Worm (Caenorhabditis elegans) whole organism, L1 larva: ENCODE results near the gene lys-2.
A peak's percentile ranks its signal among the peaks of the same experiment; 100 is the strongest.

Experiments used
- aha-1 ChIP-seq: fragments of 150-350 bp; optimal IDR thresholded peaks from 2 replicates; lab custom pipeline; 2014; ENCODE audit warnings: missing biosample characterization, missing genetic modification characterization
- aly-2 ChIP-seq: fragments of 150-350 bp; optimal IDR thresholded peaks from 2 replicates; lab custom pipeline; 2014; ENCODE audit warnings: missing biosample characterization, missing genetic modification characterization
- blmp-1 ChIP-seq: fragments of 150-350 bp; optimal IDR thresholded peaks from 2 replicates; lab custom pipeline; 2014; ENCODE audit warnings: missing biosample characterization, missing genetic modification characterization
- ceh-8 ChIP-seq: fragments of 200-800 bp; sonication (Bioruptor generic); optimal IDR thresholded peaks from 2 replicates; lab custom pipeline; 2018; ENCODE audit warnings: mild to moderate bottlenecking, missing genetic modification characterization, moderate library complexity, missing compliant biosample characterization
- ceh-90 ChIP-seq: sonication (generic microtip); optimal IDR thresholded peaks from 2 replicates; lab custom pipeline; 2016; ENCODE audit warnings: missing genetic modification characterization, missing compliant biosample characterization
- dpl-1 ChIP-seq, 3 experiments: fragments of 150-350 bp in 2 of 3; sonication (generic microtip) in 1 of 3; optimal IDR thresholded peaks; 2 replicates each; lab custom pipeline; 2014 to 2017; ENCODE audit warnings: missing biosample characterization in 3 of 3, missing genetic modification characterization in 3 of 3, missing genetic modification reagents in 3 of 3
- dsc-1 ChIP-seq: sonication (generic microtip); optimal IDR thresholded peaks from 2 replicates; lab custom pipeline; 2016; ENCODE audit warnings: mild to moderate bottlenecking, missing genetic modification characterization, missing compliant biosample characterization
- efl-1 ChIP-seq, 4 experiments: fragments of 150-350 bp; optimal IDR thresholded peaks in 3 of 4; peaks in 1 of 4; 1 replicate in 1 of 4; 2 replicates in 3 of 4; lab custom pipeline; 2014; ENCODE audit warnings: missing biosample characterization in 2 of 4, missing genetic modification characterization in 2 of 4, missing genetic modification reagents in 2 of 4
- efl-3 ChIP-seq: fragments of 200-800 bp; sonication (Bioruptor generic); optimal IDR thresholded peaks from 2 replicates; lab custom pipeline; 2018; ENCODE audit warnings: mild to moderate bottlenecking, missing genetic modification characterization, missing compliant biosample characterization
- fkh-10 ChIP-seq: sonication (generic microtip); optimal IDR thresholded peaks from 2 replicates; lab custom pipeline; 2017; ENCODE audit warnings: missing biosample characterization, missing genetic modification reagents, missing genetic modification characterization
- fkh-8 ChIP-seq: sonication (generic microtip); optimal IDR thresholded peaks from 2 replicates; lab custom pipeline; 2016; ENCODE audit warnings: mild to moderate bottlenecking, missing genetic modification characterization, missing compliant biosample characterization
- hlh-17 ChIP-seq: fragments of 200-800 bp; sonication (Bioruptor generic); optimal IDR thresholded peaks from 2 replicates; lab custom pipeline; 2018; ENCODE audit warnings: missing genetic modification characterization, mild to moderate bottlenecking, missing compliant biosample characterization, moderate library complexity, borderline replicate concordance
- isw-1 ChIP-seq: fragments of 200-800 bp; sonication (Bioruptor generic); IDR thresholded peaks from 2 replicates; pipeline ENCODE4 v1.3.6; 2022; ENCODE audit warnings: missing genetic modification characterization, missing compliant biosample characterization
- jun-1 ChIP-seq: fragments of 150-350 bp; optimal IDR thresholded peaks from 2 replicates; lab custom pipeline; 2014; ENCODE audit warnings: missing biosample characterization, missing genetic modification reagents, missing genetic modification characterization
- lin-15B ChIP-seq: fragments of 150-350 bp; sonication (generic microtip); optimal IDR thresholded peaks from 3 replicates; lab custom pipeline; 2014; ENCODE audit warnings: missing biosample characterization, missing genetic modification characterization
- lin-35 ChIP-seq, 2 experiments: fragments of 150-350 bp; optimal IDR thresholded peaks; 2 replicates each; lab custom pipeline; 2014; ENCODE audit warnings: missing biosample characterization in 2 of 2, missing genetic modification characterization in 2 of 2, missing genetic modification reagents in 2 of 2
- lin-39 ChIP-seq: fragments of 150-350 bp; optimal IDR thresholded peaks from 2 replicates; lab custom pipeline; 2014; ENCODE audit warnings: missing biosample characterization, missing genetic modification reagents, missing genetic modification characterization
- lsy-2 ChIP-seq, 2 experiments: fragments of 150-350 bp; optimal IDR thresholded peaks; 2 replicates each; lab custom pipeline; 2014; ENCODE audit warnings: missing biosample characterization in 2 of 2, missing genetic modification characterization in 2 of 2
- mab-9 ChIP-seq: fragments of 200-800 bp; sonication (Bioruptor generic); IDR thresholded peaks from 2 replicates; pipeline ENCODE4 v1.3.6; 2022; ENCODE audit warnings: missing genetic modification reagents, missing genetic modification characterization, missing compliant biosample characterization
- mep-1 ChIP-seq: fragments of 150-350 bp; optimal IDR thresholded peaks from 2 replicates; lab custom pipeline; 2014; ENCODE audit warnings: missing biosample characterization, missing genetic modification characterization
- nhr-11 ChIP-seq: fragments of 150-350 bp; optimal IDR thresholded peaks from 2 replicates; lab custom pipeline; 2014; ENCODE audit warnings: missing biosample characterization, missing genetic modification characterization
- nhr-19 ChIP-seq: fragments of 200-800 bp; sonication (Bioruptor generic); conservative IDR thresholded peaks from 2 replicates; pipeline ENCODE4 v1.3.6; 2022; ENCODE audit warnings: missing genetic modification characterization, missing compliant biosample characterization
- nhr-237 ChIP-seq: fragments of 150-350 bp; optimal IDR thresholded peaks from 2 replicates; lab custom pipeline; 2014; ENCODE audit warnings: missing biosample characterization, missing genetic modification characterization
- nhr-71 ChIP-seq: sonication (generic microtip); optimal IDR thresholded peaks from 2 replicates; lab custom pipeline; 2016; ENCODE audit warnings: mild to moderate bottlenecking, missing genetic modification characterization, moderate library complexity, missing compliant biosample characterization
- nhr-77 ChIP-seq: fragments of 150-350 bp; optimal IDR thresholded peaks from 2 replicates; lab custom pipeline; 2014; ENCODE audit warnings: missing biosample characterization, missing genetic modification characterization
- nhr-85 ChIP-seq: sonication (generic microtip); peaks from one replicate; lab custom pipeline; 2016; ENCODE audit warnings: missing genetic modification characterization, inconsistent platforms, missing compliant biosample characterization
- nhr-90 ChIP-seq: sonication (generic microtip); optimal IDR thresholded peaks from 2 replicates; lab custom pipeline; 2016; ENCODE audit warnings: mild to moderate bottlenecking, missing genetic modification characterization, missing compliant biosample characterization; ENCODE audit not compliant: poor library complexity
- pag-3 ChIP-seq: sonication (generic microtip); optimal IDR thresholded peaks from 2 replicates; lab custom pipeline; 2017; ENCODE audit warnings: missing genetic modification characterization, mild to moderate bottlenecking, missing compliant biosample characterization, antibody characterized with exemption, borderline replicate concordance; ENCODE audit not compliant: insufficient read depth
- pqm-1 ChIP-seq: sonication (generic microtip); optimal IDR thresholded peaks from 3 replicates; lab custom pipeline; 2017; ENCODE audit warnings: missing biosample characterization, missing genetic modification characterization
- skn-1 ChIP-seq: fragments of 150-350 bp; optimal IDR thresholded peaks from 2 replicates; lab custom pipeline; 2014; ENCODE audit warnings: missing biosample characterization, missing genetic modification characterization
- snpc-4 ChIP-seq: fragments of 150-350 bp; optimal IDR thresholded peaks from 2 replicates; lab custom pipeline; 2014; ENCODE audit warnings: missing biosample characterization, missing genetic modification characterization
- sox-4 ChIP-seq: sonication (generic microtip); optimal IDR thresholded peaks from 2 replicates; lab custom pipeline; 2016; ENCODE audit warnings: missing genetic modification characterization, missing compliant biosample characterization
- sup-37 ChIP-seq: fragments of 200-800 bp; sonication (Bioruptor generic); optimal IDR thresholded peaks from 2 replicates; lab custom pipeline; 2018; ENCODE audit warnings: mild to moderate bottlenecking, missing genetic modification characterization, missing compliant biosample characterization
- swsn-7 ChIP-seq: sonication (generic microtip); optimal IDR thresholded peaks from 2 replicates; lab custom pipeline; 2016; ENCODE audit warnings: missing genetic modification characterization, missing compliant biosample characterization
- unc-86 ChIP-seq: sonication (generic microtip); optimal IDR thresholded peaks from 2 replicates; lab custom pipeline; 2016; ENCODE audit warnings: missing genetic modification characterization, missing compliant biosample characterization

The lys-2 gene

ce11 chrV:10238665-10239064, 42.6 kb downstream of the lys-2 start, which contains the start of gene fubl-1 (continued):
- TF ChIP-seq hlh-17, result no peak
- no peak for TF ChIP-seq swsn-7 (tag; lab: Kevin White, UChicago)
- TF ChIP-seq aly-2 (tag; lab: Kevin White, UChicago), result no peak
- TF ChIP-seq isw-1 (GFP tag; lab: Robert Waterston, UW), result no peak
- TF ChIP-seq lin-35 (GFP tag; optimal IDR thresholded peaks at IDR 0.05; lab: Kevin White, UChicago), result peak; percentile 50 to 64
- TF ChIP-seq nhr-237 (tag; lab: Kevin White, UChicago), result no peak
- TF ChIP-seq lin-39, result no peak
- TF ChIP-seq snpc-4 (tag; lab: Kevin White, UChicago), result no peak
- peak; percentile 28 for TF ChIP-seq skn-1 (tag; lab: Kevin White, UChicago)
- TF ChIP-seq mep-1 (tag; lab: Kevin White, UChicago), result no peak
- TF ChIP-seq ceh-90 (tag; lab: Kevin White, UChicago), result no peak
- TF ChIP-seq fkh-10, result no peak
- TF ChIP-seq nhr-19 (GFP tag; lab: Robert Waterston, UW), result no peak
- peak; percentile 25 for TF ChIP-seq dsc-1 (tag; lab: Kevin White, UChicago)
- no peak for TF ChIP-seq jun-1 (tag; lab: Kevin White, UChicago)
- peak; percentile 74 for TF ChIP-seq fkh-8
- TF ChIP-seq nhr-77, result no peak
- TF ChIP-seq efl-3 (GFP tag; lab: Kevin White, UChicago), result no peak

DNA sequence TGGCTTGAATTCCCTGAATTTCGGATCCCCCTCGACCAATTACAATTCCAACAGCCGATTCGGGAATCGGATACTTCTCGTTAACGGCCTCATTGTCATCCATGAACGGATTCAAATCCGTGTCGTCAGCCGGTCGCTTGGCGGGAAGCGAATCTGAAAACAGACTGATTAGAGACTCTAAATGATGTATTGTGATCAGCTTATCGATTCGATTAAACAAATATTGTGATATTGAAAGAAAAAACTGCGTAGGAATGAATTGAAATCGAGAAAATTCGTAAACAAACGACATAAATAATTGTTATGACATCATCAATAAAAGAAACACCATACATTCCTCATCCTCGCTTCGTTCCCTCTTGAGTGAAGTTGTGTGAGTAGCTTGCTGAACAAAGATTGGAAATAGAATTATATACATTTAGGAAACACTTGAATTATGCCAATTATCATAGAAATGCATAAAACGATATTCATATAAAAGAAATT, 43.3 kb downstream of the lys-2 start:
- TF ChIP-seq mep-1 (tag; lab: Kevin White, UChicago) (no peak), nhr-85 (peak; percentile 53), efl-1 (optimal IDR thresholded peaks at IDR 0.05; lab: Kevin White, UChicago) (no peak), efl-1 (GFP tag; optimal IDR thresholded peaks at IDR 0.05 in 1 of 2; lab: Kevin White, UChicago) (peak in 1 of 2 experiments; percentile 11)

DNA sequence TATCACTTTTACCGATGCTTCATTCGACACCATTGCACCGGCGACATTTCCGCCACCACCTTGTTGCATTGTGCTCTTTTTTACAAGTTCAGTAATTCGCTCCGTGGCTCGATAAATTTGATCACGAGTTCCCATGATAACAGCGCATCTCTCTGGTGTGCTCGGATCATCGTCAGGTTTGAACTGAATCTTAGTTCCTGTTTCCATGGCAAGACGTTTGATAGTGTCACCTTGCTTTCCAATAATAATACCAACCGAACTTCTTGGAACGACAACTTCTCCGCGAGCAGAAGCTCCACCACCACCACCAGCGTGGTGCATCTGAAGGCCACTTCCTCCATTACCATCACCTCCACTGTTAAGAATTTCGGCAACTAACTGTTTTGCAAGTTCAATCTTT, 44.1 kb downstream of the lys-2 start:
- no peak for TF ChIP-seq dpl-1 (GFP tag; optimal IDR thresholded peaks at IDR 0.05; lab: Kevin White, UChicago)
- TF ChIP-seq snpc-4 (tag; lab: Kevin White, UChicago), result no peak
- TF ChIP-seq pqm-1, result no peak
- TF ChIP-seq lin-15B, result no peak
- no peak for TF ChIP-seq efl-1 (optimal IDR thresholded peaks at IDR 0.05; lab: Kevin White, UChicago)
- TF ChIP-seq efl-1 (GFP tag; optimal IDR thresholded peaks at IDR 0.05 in 1 of 2; lab: Kevin White, UChicago), result no peak
- TF ChIP-seq nhr-11 (tag; lab: Kevin White, UChicago), result no peak
- no peak for TF ChIP-seq nhr-90 (tag; lab: Kevin White, UChicago)
- TF ChIP-seq unc-86, result no peak
- no peak for TF ChIP-seq skn-1 (tag; lab: Kevin White, UChicago)
- TF ChIP-seq lsy-2 (tag; optimal IDR thresholded peaks at IDR 0.05; lab: Kevin White, UChicago), result no peak
- no peak for TF ChIP-seq mab-9 (GFP tag; lab: Robert Waterston, UW)
- no peak for TF ChIP-seq sup-37 (GFP tag; lab: Kevin White, UChicago)
- no peak for TF ChIP-seq aha-1 (tag; lab: Kevin White, UChicago)
- TF ChIP-seq pag-3, result no peak
- TF ChIP-seq sox-4 (tag; lab: Kevin White, UChicago), result no peak
- TF ChIP-seq dsc-1 (tag; lab: Kevin White, UChicago), result no peak
- no peak for TF ChIP-seq lin-35 (GFP tag; optimal IDR thresholded peaks at IDR 0.05; lab: Kevin White, UChicago)
- no peak for TF ChIP-seq ceh-8 (GFP tag; lab: Kevin White, UChicago)
- TF ChIP-seq efl-3 (GFP tag; lab: Kevin White, UChicago), result no peak

ce11 chrV:10233330-10233729, 47.9 kb downstream of the lys-2 start, which contains the start of gene str-182:
str-182 (minus strand) TSS chrV:10233430.
- TF ChIP-seq nhr-71 (tag; lab: Kevin White, UChicago) (peak; percentile 12), blmp-1 (tag; lab: Kevin White, UChicago) (no peak), fkh-8 (peak; percentile 41)
